Worm (Caenorhabditis elegans): ENCODE data around the gene C27D9.1.

DNA sequence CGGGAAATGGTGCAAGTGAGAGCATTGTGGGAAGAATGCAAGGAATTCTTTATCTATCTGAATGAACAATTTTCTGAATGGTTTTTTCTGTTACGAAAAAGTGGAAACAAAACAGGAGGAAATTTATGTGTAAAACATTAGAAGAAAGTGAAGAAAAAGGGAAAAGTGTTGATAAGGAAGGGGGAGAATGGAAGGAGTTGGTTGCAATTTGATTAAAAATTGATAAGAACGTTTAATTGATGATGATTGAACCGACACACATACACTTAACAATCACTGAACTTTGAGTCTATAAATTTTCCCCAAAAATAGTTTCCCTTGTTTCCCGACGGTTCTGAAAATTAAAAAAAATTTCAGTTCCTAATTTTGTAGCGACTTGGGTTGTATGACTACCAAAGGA is 49.7 kb downstream of the C27D9.1 start:
- TF ChIP-seq nhr-76 (tag; optimal IDR thresholded peaks at IDR 0.05) (no peak), nhr-28 (tag; optimal IDR thresholded peaks at IDR 0.05) (no peak), zag-1 (tag; optimal IDR thresholded peaks at IDR 0.05) (no peak), lsy-2 (tag; optimal IDR thresholded peaks at IDR 0.05) (no peak), aha-1 (tag; optimal IDR thresholded peaks at IDR 0.05) (no peak), skn-1 (tag; optimal IDR thresholded peaks at IDR 0.05) (no peak), swsn-7 (tag; optimal IDR thresholded peaks at IDR 0.05) (no peak), ceh-63 (GFP tag; optimal IDR thresholded peaks at IDR 0.05) (no peak), tbx-2 (tag; optimal IDR thresholded peaks at IDR 0.05) (no peak)
